Fruit fly (Drosophila melanogaster): ENCODE results near the gene fu.
A peak's percentile ranks its signal among the peaks of the same experiment; 100 is the strongest.

fu gene

DNA sequence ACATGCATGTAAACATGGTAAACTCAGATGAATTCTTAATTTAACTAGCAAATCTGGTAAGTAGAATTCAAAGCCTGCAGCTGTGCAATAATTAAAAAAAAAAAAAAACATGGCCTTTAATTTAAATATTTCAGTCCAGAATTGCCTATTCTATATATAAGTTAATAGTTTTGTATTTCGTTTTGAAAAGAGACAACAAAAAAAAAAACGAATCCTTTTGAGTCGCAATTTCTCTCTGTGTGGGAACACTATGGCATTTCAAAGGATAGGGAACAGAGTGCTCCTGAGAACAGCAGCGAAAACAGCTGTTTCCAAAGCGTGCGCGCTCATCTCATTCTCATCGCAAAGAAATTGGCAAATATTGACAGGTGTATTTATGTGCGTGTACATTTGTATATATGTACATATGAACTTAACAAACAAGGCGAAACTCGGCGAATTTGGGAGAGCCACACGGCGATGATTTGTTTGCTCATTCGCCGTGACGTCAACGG, 11.8 kb upstream of the fu start (continued):
- peak; percentile 22 for TF ChIP-seq CG10543 (GFP tag; optimal IDR thresholded peaks at IDR 0.05)
- TF ChIP-seq az2 (GFP tag; optimal IDR thresholded peaks at IDR 0.05) = peak; percentile 57
- peak in 1 of 3 experiments; percentile 59 for TF ChIP-seq lola (GFP tag; optimal IDR thresholded peaks at IDR 0.05)
- TF ChIP-seq wor (GFP tag; IDR thresholded peaks at IDR 0.05) = peak; percentile 55
- peak; percentile 10 for TF ChIP-seq Dip3 (GFP tag; optimal IDR thresholded peaks at IDR 0.05)
- no peak for TF ChIP-seq Hr78 (GFP tag; optimal IDR thresholded peaks at IDR 0.05)
- peak; percentile 47; the same call in 1 of the 2 replicates for TF ChIP-seq ttk (GFP tag; IDR thresholded peaks at IDR 0.05)
- no peak for TF ChIP-seq CG2875 (GFP tag; optimal IDR thresholded peaks at IDR 0.05)
- TF ChIP-seq CG13775 (GFP tag; optimal IDR thresholded peaks at IDR 0.05) = peak; percentile 67
- TF ChIP-seq yki (optimal IDR thresholded peaks at IDR 0.05) = no peak
- peak; percentile 29 for TF ChIP-seq jumu (GFP tag; optimal IDR thresholded peaks at IDR 0.05)
- TF ChIP-seq CG11093 (GFP tag; IDR thresholded peaks at IDR 0.05) = no peak
- TF ChIP-seq HLH54F (GFP tag; optimal IDR thresholded peaks at IDR 0.05) = peak; percentile 51
- no peak for TF ChIP-seq Sry-δ (GFP tag; optimal IDR thresholded peaks at IDR 0.05)
- TF ChIP-seq CG14050 (GFP tag; IDR thresholded peaks at IDR 0.05) = peak; percentile 35
- peak; percentile 34 for TF ChIP-seq bab2 (GFP tag; optimal IDR thresholded peaks at IDR 0.05)
- TF ChIP-seq CG17186 (GFP tag; optimal IDR thresholded peaks at IDR 0.05) = no peak
- TF ChIP-seq disco-r (GFP tag; optimal IDR thresholded peaks at IDR 0.05) = no peak
- peak; percentile 64 for TF ChIP-seq CG7556 (GFP tag; optimal IDR thresholded peaks at IDR 0.05)
- TF ChIP-seq CG11247 (GFP tag; IDR thresholded peaks at IDR 0.05) = no peak
- TF ChIP-seq MESR4 (GFP tag; optimal IDR thresholded peaks at IDR 0.05) = no peak
- no peak for TF ChIP-seq toy (GFP tag; IDR thresholded peaks at IDR 0.05)
- TF ChIP-seq CG12942 (GFP tag; optimal IDR thresholded peaks at IDR 0.05) = peak; percentile 30
- TF ChIP-seq tgo (GFP tag; IDR thresholded peaks at IDR 0.05) = peak; percentile 61
- TF ChIP-seq Doc3 (GFP tag; IDR thresholded peaks at IDR 0.05; ENCODE audit: partially characterized antibody) = no peak
- peak; percentile 54 for TF ChIP-seq Fer1 (GFP tag; optimal IDR thresholded peaks at IDR 0.05)
- TF ChIP-seq CG17802 (tag; optimal IDR thresholded peaks at IDR 0.05) = no peak
- peak; percentile 34; the same call in 1 of the 2 replicates for TF ChIP-seq CG17328 (GFP tag; IDR thresholded peaks at IDR 0.05)
- TF ChIP-seq CG2889 (GFP tag; IDR thresholded peaks at IDR 0.05) = 0 out of 3 replicates have a peak, but pooled peaks have one; percentile 5
- TF ChIP-seq sens-2 (GFP tag; IDR thresholded peaks at IDR 0.05) = no peak
- peak; percentile 73 for TF ChIP-seq phol (tag; optimal IDR thresholded peaks at IDR 0.05)
- peak; percentile 31 for TF ChIP-seq Dek (tag; optimal IDR thresholded peaks at IDR 0.05)

DNA sequence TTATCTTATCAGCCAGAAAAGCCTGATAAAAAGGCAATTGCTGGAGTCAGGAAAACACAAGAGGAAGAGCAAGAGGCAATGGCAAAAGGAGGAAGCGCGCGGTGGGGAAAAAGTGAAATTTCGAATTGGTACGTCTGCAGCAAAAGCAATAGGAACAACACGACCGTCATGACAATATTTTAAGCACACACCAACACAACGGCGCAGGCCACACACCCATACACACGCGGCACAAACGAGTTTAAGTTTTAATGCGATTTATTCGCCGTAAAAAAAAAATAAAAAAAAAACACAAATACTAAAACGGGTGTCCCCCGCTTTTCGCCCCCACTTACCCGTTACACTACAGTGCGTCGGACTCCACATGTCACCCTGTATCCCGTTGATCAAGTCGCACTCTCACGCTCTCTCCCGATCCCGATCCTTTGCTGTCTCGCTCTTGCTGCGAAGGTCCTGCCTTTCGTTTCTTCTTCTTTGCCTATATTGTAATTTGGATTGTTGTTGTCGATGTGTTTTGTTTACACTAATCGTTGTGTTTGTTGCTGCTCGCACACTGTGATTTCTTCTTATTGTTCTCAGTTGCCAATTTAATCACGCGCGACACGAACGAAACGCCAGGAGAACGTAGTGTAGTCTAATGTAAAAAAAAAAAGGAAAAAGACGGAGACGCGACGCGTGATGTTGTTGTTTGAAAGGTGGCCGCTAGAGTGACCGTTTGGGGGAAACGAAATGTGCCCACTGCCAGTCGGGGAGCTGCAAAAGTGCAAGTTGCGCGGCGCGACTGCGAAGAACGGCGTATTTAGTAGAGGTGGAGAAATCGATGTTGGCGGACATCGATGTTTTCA, 10.5 kb upstream of the fu start, which contains the start of gene Rip11:
TSS of gene Rip11 (minus strand) at position 794 of the 845 bp plus-strand sequence.
- TF ChIP-seq CG11723 (GFP tag; optimal IDR thresholded peaks at IDR 0.05) = no peak
- peak; percentile 43; the same call in 1 of the 3 replicates for TF ChIP-seq otp (GFP tag; IDR thresholded peaks at IDR 0.05)
- TF ChIP-seq CTCF (GFP tag; optimal IDR thresholded peaks at IDR 0.05) = peak; percentile 29
- 0 out of 3 replicates have a peak, but pooled peaks have one; percentile 4 for TF ChIP-seq ken (GFP tag; IDR thresholded peaks at IDR 0.05)
- TF ChIP-seq pzg (GFP tag; optimal IDR thresholded peaks at IDR 0.05) = peak; percentile 36
- peak; percentile 94 for TF ChIP-seq nom (GFP tag; optimal IDR thresholded peaks at IDR 0.05)
- no peak for TF ChIP-seq zfh2 (GFP tag; optimal IDR thresholded peaks at IDR 0.05)
- TF ChIP-seq CG11695 (GFP tag; IDR thresholded peaks at IDR 0.05) = peak; percentile 39; the same call in 1 of the 3 replicates
- TF ChIP-seq bbx (GFP tag; IDR thresholded peaks at IDR 0.05; ENCODE audit: partially characterized antibody) = peak; percentile 56; the same call in 1 of the 2 replicates
- TF ChIP-seq dpn (GFP tag; optimal IDR thresholded peaks at IDR 0.05) = peak in 1 of 2 experiments; percentile 28
- TF ChIP-seq CG5245 (GFP tag; optimal IDR thresholded peaks at IDR 0.05) = peak; percentile 44
- TF ChIP-seq CG12104 (GFP tag; optimal IDR thresholded peaks at IDR 0.05) = peak; percentile 15
- TF ChIP-seq pum (GFP tag; optimal IDR thresholded peaks at IDR 0.05) = no peak
- TF ChIP-seq slbo (GFP tag; IDR thresholded peaks at IDR 0.05) = peak; percentile 68
- TF ChIP-seq gro (GFP tag; optimal IDR thresholded peaks at IDR 0.05) = peak; percentile 7
- TF ChIP-seq cwo (GFP tag; optimal IDR thresholded peaks at IDR 0.05) = peak; percentile 2
- 0 out of 2 replicates have a peak, but pooled peaks have one; percentile 13 for TF ChIP-seq rib (GFP tag; IDR thresholded peaks at IDR 0.05)
- TF ChIP-seq CG1233 (GFP tag; optimal IDR thresholded peaks at IDR 0.05) = peak; percentile 5
